Worm (Caenorhabditis elegans) whole organism, young adult: ENCODE measurements around the gene T26A5.2.

Experiments
- B0035.1 ChIP-seq: sonication (generic microtip); optimal IDR thresholded peaks from 2 replicates; lab custom pipeline; 2016; ENCODE audit warnings: missing genetic modification characterization, mild to moderate bottlenecking, missing compliant biosample characterization, missing genotype, missing genetic modification reagents
- B0261.1 ChIP-seq: sonication (generic microtip); optimal IDR thresholded peaks from 2 replicates; lab custom pipeline; 2016; ENCODE audit warnings: mild to moderate bottlenecking, missing genetic modification characterization, moderate library complexity, missing compliant biosample characterization
- B0336.3 ChIP-seq: fragments of 200-800 bp; sonication (Bioruptor generic); IDR thresholded peaks from 2 replicates; pipeline ENCODE4 v1.3.6; 2022; ENCODE audit warnings: missing genetic modification characterization, missing compliant biosample characterization
- C06A6.2 ChIP-seq: fragments of 200-800 bp; sonication (Bioruptor generic); conservative IDR thresholded peaks from 2 replicates; pipeline ENCODE4 v1.3.6; 2022; ENCODE audit warnings: missing genetic modification characterization, missing compliant biosample characterization
- F22D6.2 ChIP-seq: sonication (generic microtip); optimal IDR thresholded peaks from 2 replicates; lab custom pipeline; 2016; ENCODE audit warnings: mild to moderate bottlenecking, missing genetic modification characterization, missing compliant biosample characterization
- F33H1.4 ChIP-seq: fragments of 200-800 bp; sonication (Bioruptor generic); IDR thresholded peaks from 2 replicates; pipeline ENCODE4 v1.3.6; 2022; ENCODE audit warnings: missing genetic modification reagents, missing genetic modification characterization, missing compliant biosample characterization
- F37B4.10 ChIP-seq: fragments of 200-800 bp; sonication (Bioruptor generic); IDR thresholded peaks from 2 replicates; pipeline ENCODE4 v1.3.6; 2022; ENCODE audit warnings: missing genetic modification characterization, missing compliant biosample characterization
- F57C9.4 ChIP-seq: sonication (generic microtip); optimal IDR thresholded peaks from 2 replicates; lab custom pipeline; 2017; ENCODE audit warnings: mild to moderate bottlenecking, missing genetic modification characterization, missing compliant biosample characterization
- K12H6.12 ChIP-seq: fragments of 200-800 bp; sonication (Bioruptor generic); optimal IDR thresholded peaks from 2 replicates; lab custom pipeline; 2018; ENCODE audit warnings: mild to moderate bottlenecking, missing genetic modification characterization, missing compliant biosample characterization
- T07F8.4 ChIP-seq: sonication (generic microtip); optimal IDR thresholded peaks from 2 replicates; lab custom pipeline; 2016; ENCODE audit warnings: mild to moderate bottlenecking, missing genetic modification characterization, moderate library complexity, missing compliant biosample characterization
- Y53G8AR.9 ChIP-seq: fragments of 200-800 bp; sonication (Bioruptor generic); conservative IDR thresholded peaks from 2 replicates; pipeline ENCODE4 v1.3.6; 2022; ENCODE audit warnings: missing genetic modification reagents, missing genetic modification characterization, missing compliant biosample characterization
- Y79H2A.3 ChIP-seq: fragments of 200-800 bp; sonication (Bioruptor generic); conservative IDR thresholded peaks from 2 replicates; pipeline ENCODE4 v1.3.6; 2022; ENCODE audit warnings: missing genetic modification reagents, missing genetic modification characterization, missing compliant biosample characterization
- Y95B8A.8 ChIP-seq: fragments of 200-800 bp; sonication (Bioruptor generic); IDR thresholded peaks from 2 replicates; pipeline ENCODE4 v1.3.6; 2022; ENCODE audit warnings: missing genetic modification reagents, missing genetic modification characterization, missing compliant biosample characterization
- ama-1 ChIP-seq, 3 experiments: fragments of 150-350 bp in 1 of 3; sonication (generic microtip) in 2 of 3; optimal IDR thresholded peaks; 2 replicates each; lab custom pipeline; 2014 to 2018; ENCODE audit warnings: missing biosample characterization in 2 of 3, missing genetic modification characterization in 2 of 3, missing genetic modification reagents in 2 of 3
- atf-7 ChIP-seq: sonication (generic microtip); optimal IDR thresholded peaks from 2 replicates; lab custom pipeline; 2017; ENCODE audit warnings: mild to moderate bottlenecking, missing genetic modification characterization, missing compliant biosample characterization
- bed-2 ChIP-seq: fragments of 200-800 bp; sonication (Bioruptor generic); IDR thresholded peaks from 2 replicates; pipeline ENCODE4 v1.3.6; 2022; ENCODE audit warnings: missing genetic modification reagents, missing genetic modification characterization, missing compliant biosample characterization
- cebp-1 ChIP-seq, 2 experiments: fragments of 200-800 bp in 1 of 2; sonication (Bioruptor generic) in 1 of 2; sonication (generic microtip) in 1 of 2; IDR thresholded peaks in 1 of 2; optimal IDR thresholded peaks in 1 of 2; 2 replicates each; pipeline versions ENCODE4 v1.3.6 to Lab custom; 2017 to 2022; ENCODE audit warnings: missing compliant biosample characterization in 2 of 2, missing genetic modification characterization in 2 of 2, mild to moderate bottlenecking in 1 of 2, missing genetic modification reagents in 1 of 2, moderate library complexity in 1 of 2
- ceh-27 ChIP-seq: fragments of 200-800 bp; sonication (Bioruptor generic); optimal IDR thresholded peaks from 2 replicates; lab custom pipeline; 2018; ENCODE audit warnings: mild to moderate bottlenecking, missing genetic modification characterization, moderate library complexity, missing compliant biosample characterization
- chd-7 ChIP-seq: sonication (generic microtip); optimal IDR thresholded peaks from 2 replicates; lab custom pipeline; 2016; ENCODE audit warnings: mild to moderate bottlenecking, missing genetic modification characterization, moderate library complexity, missing compliant biosample characterization
- dox-1 ChIP-seq: fragments of 200-800 bp; sonication (Bioruptor generic); IDR thresholded peaks from 2 replicates; pipeline ENCODE4 v1.3.6; 2022; ENCODE audit warnings: missing genetic modification reagents, missing genetic modification characterization, missing compliant biosample characterization
- egl-44 ChIP-seq: fragments of 200-800 bp; sonication (Bioruptor generic); IDR thresholded peaks from 2 replicates; pipeline ENCODE4 v1.3.6; 2022; ENCODE audit warnings: missing genetic modification reagents, missing genetic modification characterization, missing compliant biosample characterization
- fkh-3 ChIP-seq: sonication (generic microtip); optimal IDR thresholded peaks from 2 replicates; lab custom pipeline; 2016; ENCODE audit warnings: mild to moderate bottlenecking, missing genetic modification characterization, missing compliant biosample characterization
- hlh-12 ChIP-seq: sonication (generic microtip); optimal IDR thresholded peaks from 2 replicates; lab custom pipeline; 2016; ENCODE audit warnings: missing genetic modification characterization, missing compliant biosample characterization
- hmg-1.2 ChIP-seq: fragments of 200-800 bp; sonication (Bioruptor generic); IDR thresholded peaks from 2 replicates; pipeline ENCODE4 v1.3.6; 2022; ENCODE audit warnings: missing genetic modification reagents, missing genetic modification characterization, missing compliant biosample characterization
- let-526 ChIP-seq: fragments of 200-800 bp; sonication (Bioruptor generic); IDR thresholded peaks from 2 replicates; pipeline ENCODE4 v1.3.6; 2022; ENCODE audit warnings: missing genetic modification reagents, missing genetic modification characterization, missing compliant biosample characterization
- let-607 ChIP-seq, 2 experiments: fragments of 200-800 bp in 1 of 2; sonication (Bioruptor generic) in 1 of 2; sonication (generic microtip) in 1 of 2; optimal IDR thresholded peaks; 2 replicates each; lab custom pipeline; 2016 to 2018; ENCODE audit warnings: mild to moderate bottlenecking in 2 of 2, missing compliant biosample characterization in 2 of 2, missing genetic modification characterization in 2 of 2, moderate library complexity in 2 of 2, missing genotype in 1 of 2
- lin-35 ChIP-seq, 3 experiments: fragments of 150-350 bp in 2 of 3; sonication (generic microtip) in 1 of 3; optimal IDR thresholded peaks; 2 replicates each; lab custom pipeline; 2014 to 2018; ENCODE audit warnings: missing biosample characterization in 3 of 3, missing genetic modification characterization in 3 of 3, missing genetic modification reagents in 3 of 3
- lin-40 ChIP-seq: sonication (generic microtip); optimal IDR thresholded peaks from 2 replicates; lab custom pipeline; 2016; ENCODE audit warnings: missing genetic modification characterization, mild to moderate bottlenecking, missing compliant biosample characterization, missing genotype, missing genetic modification reagents
- lin-54 ChIP-seq: fragments of 200-800 bp; sonication (Bioruptor generic); optimal IDR thresholded peaks from 2 replicates; lab custom pipeline; 2018; ENCODE audit warnings: mild to moderate bottlenecking, missing genetic modification characterization, missing compliant biosample characterization
- lsy-27 ChIP-seq: sonication (generic microtip); optimal IDR thresholded peaks from 2 replicates; lab custom pipeline; 2017; ENCODE audit warnings: missing genetic modification characterization, mild to moderate bottlenecking, missing compliant biosample characterization, antibody characterized with exemption, missing genotype, borderline replicate concordance; ENCODE audit not compliant: insufficient read depth
- madf-6 ChIP-seq: fragments of 200-800 bp; sonication (Bioruptor generic); IDR thresholded peaks from 2 replicates; pipeline ENCODE4 v1.3.6; 2022; ENCODE audit warnings: missing genetic modification reagents, missing genetic modification characterization, missing compliant biosample characterization
- madf-8 ChIP-seq: fragments of 200-800 bp; sonication (Bioruptor generic); conservative IDR thresholded peaks from 2 replicates; pipeline ENCODE4 v1.3.6; 2022; ENCODE audit warnings: missing genetic modification reagents, missing genetic modification characterization, missing compliant biosample characterization
- mcd-1 ChIP-seq: fragments of 200-800 bp; sonication (Bioruptor generic); IDR thresholded peaks from 2 replicates; pipeline ENCODE4 v1.3.6; 2022; ENCODE audit warnings: missing genetic modification reagents, missing genetic modification characterization, missing compliant biosample characterization
- mel-28 ChIP-seq: sonication (generic microtip); optimal IDR thresholded peaks from 2 replicates; lab custom pipeline; 2016; ENCODE audit warnings: borderline replicate concordance, mild to moderate bottlenecking, missing genetic modification characterization, missing compliant biosample characterization
- mxl-1 ChIP-seq: sonication (generic microtip); optimal IDR thresholded peaks from 2 replicates; lab custom pipeline; 2016; ENCODE audit warnings: missing genetic modification characterization, missing compliant biosample characterization
- nfya-1 ChIP-seq: sonication (generic microtip); optimal IDR thresholded peaks from 2 replicates; lab custom pipeline; 2017; ENCODE audit warnings: antibody characterized with exemption, missing compliant biosample characterization, missing genetic modification characterization, borderline replicate concordance; ENCODE audit not compliant: insufficient read depth
- nfyb-1 ChIP-seq: fragments of 200-800 bp; sonication (Bioruptor generic); IDR thresholded peaks from 2 replicates; pipeline ENCODE4 v1.3.6; 2022; ENCODE audit warnings: missing genetic modification reagents, missing genetic modification characterization, missing compliant biosample characterization
- nhr-80 ChIP-seq: sonication (generic microtip); optimal IDR thresholded peaks from 2 replicates; lab custom pipeline; 2016; ENCODE audit warnings: missing genetic modification characterization, missing compliant biosample characterization
- nhr-90 ChIP-seq: sonication (generic microtip); optimal IDR thresholded peaks from 2 replicates; lab custom pipeline; 2016; ENCODE audit warnings: missing genotype, mild to moderate bottlenecking, missing genetic modification characterization, missing compliant biosample characterization
- pha-4 ChIP-seq: fragments of 150-350 bp; sonication (generic microtip); optimal IDR thresholded peaks from 2 replicates; lab custom pipeline; 2014; ENCODE audit warnings: missing biosample characterization, missing genetic modification reagents, missing genetic modification characterization
- rec-8 ChIP-seq, 2 experiments: sonication (generic microtip); optimal IDR thresholded peaks; 2 replicates each; lab custom pipeline; 2016; ENCODE audit warnings: mild to moderate bottlenecking in 2 of 2, missing genetic modification characterization in 2 of 2, missing genetic modification reagents in 2 of 2, missing genotype in 2 of 2, missing biosample characterization in 1 of 2, missing compliant biosample characterization in 1 of 2, moderate library complexity in 1 of 2
- somi-1 ChIP-seq: fragments of 200-800 bp; sonication (Bioruptor generic); optimal IDR thresholded peaks from 2 replicates; lab custom pipeline; 2018; ENCODE audit warnings: mild to moderate bottlenecking, missing genetic modification characterization, missing compliant biosample characterization
- tlf-1 ChIP-seq: fragments of 200-800 bp; sonication (Bioruptor generic); optimal IDR thresholded peaks from 2 replicates; lab custom pipeline; 2018; ENCODE audit warnings: mild to moderate bottlenecking, missing genetic modification characterization, missing compliant biosample characterization

The T26A5.2 gene

ce11 chrIII:6446807-6447206 is 20.3 kb upstream of the T26A5.2 start, which contains the start of gene let-721:
Gene let-721 (minus strand): TSS chrIII:6446907.
- TF ChIP-seq nfyb-1 (no peak), madf-6 (no peak), rec-8 (tag; optimal IDR thresholded peaks at IDR 0.05; lab: Kevin White, UChicago) (no peak), madf-8 (GFP tag; lab: Robert Waterston, UW) (no peak), mel-28 (tag; lab: Kevin White, UChicago) (no peak), F22D6.2 (tag; lab: Kevin White, UChicago) (no peak), B0035.1 (no peak), nhr-90 (tag; lab: Kevin White, UChicago) (no peak), hlh-12 (no peak), nhr-80 (no peak), lin-54 (GFP tag; lab: Kevin White, UChicago) (no peak), ceh-27 (GFP tag; lab: Kevin White, UChicago) (no peak), atf-7 (tag; lab: Kevin White, UChicago) (no peak), lin-35 (GFP tag; optimal IDR thresholded peaks at IDR 0.05; lab: Kevin White, UChicago) (no peak), chd-7 (tag; lab: Kevin White, UChicago) (no peak), pha-4 (tag; lab: Kevin White, UChicago) (no peak), Y95B8A.8 (no peak), nfya-1 (tag; lab: Kevin White, UChicago) (no peak), ama-1 (optimal IDR thresholded peaks at IDR 0.05; lab: Kevin White, UChicago) (no peak), ama-1 (GFP tag; optimal IDR thresholded peaks at IDR 0.05; lab: Kevin White, UChicago) (no peak), B0261.1 (no peak)

- TF ChIP-seq F22D6.2 (tag; lab: Kevin White, UChicago) (peak; percentile 28), mxl-1 (tag; lab: Kevin White, UChicago) (peak; percentile 7), F33H1.4 (GFP tag; lab: Robert Waterston, UW) (no peak), Y53G8AR.9 (GFP tag; lab: Robert Waterston, UW) (0 out of 2 replicates have a peak, but pooled peaks have one; percentile 35), fkh-3 (tag; lab: Kevin White, UChicago) (no peak), Y79H2A.3 (GFP tag; lab: Robert Waterston, UW) (peak; percentile 9; the same call in 1 of the 2 replicates), hlh-12 (no peak), B0336.3 (GFP tag; lab: Robert Waterston, UW) (peak; percentile 47; the same call in 1 of the 2 replicates), atf-7 (tag; lab: Kevin White, UChicago) (peak; percentile 64), let-526 (GFP tag; lab: Robert Waterston, UW) (0 out of 2 replicates have a peak, but pooled peaks have one; percentile 44), mcd-1 (peak; percentile 42), T07F8.4 (tag; lab: Kevin White, UChicago) (no peak), cebp-1 (GFP tag; IDR thresholded peaks at IDR 0.05; lab: Robert Waterston, UW) (no peak), cebp-1 (tag; optimal IDR thresholded peaks at IDR 0.05; lab: Kevin White, UChicago) (peak; percentile 58), dox-1 (0 out of 2 replicates have a peak, but pooled peaks have one; percentile 44), somi-1 (GFP tag; lab: Kevin White, UChicago) (peak; percentile 7), lsy-27 (tag; lab: Kevin White, UChicago) (no peak), egl-44 (0 out of 2 replicates have a peak, but pooled peaks have one; percentile 50), F57C9.4 (tag; lab: Kevin White, UChicago) (no peak), C06A6.2 (GFP tag; lab: Robert Waterston, UW) (peak; percentile 57; the same call in 1 of the 2 replicates), F37B4.10 (GFP tag; lab: Robert Waterston, UW) (no peak), let-607 (tag; optimal IDR thresholded peaks at IDR 0.05; lab: Kevin White, UChicago) (peak in 1 of 2 experiments; percentile 33), tlf-1 (GFP tag; lab: Kevin White, UChicago) (peak; percentile 52), lin-54 (GFP tag; lab: Kevin White, UChicago) (peak; percentile 13), bed-2 (GFP tag; lab: Robert Waterston, UW) (no peak), nhr-80 (peak; percentile 40), lin-40 (tag; lab: Kevin White, UChicago) (peak; percentile 36), K12H6.12 (tag; lab: Kevin White, UChicago) (peak; percentile 7), hmg-1.2 (GFP tag; lab: Robert Waterston, UW) (0 out of 2 replicates have a peak, but pooled peaks have one; percentile 17)
- TF ChIP-seq, all 124 proteins: peak for 20
Observed at ce11 chrIII:6447521-6447920, 19.6 kb upstream of the T26A5.2 start.
